Fruit fly (Drosophila melanogaster) whole organism, embryonic: ENCODE data around the gene tank.

Source experiments
- C15 ChIP-seq: fragments of 200-800 bp; sonication (Bioruptor generic); IDR thresholded peaks from 3 replicates; pipeline ENCODE4 v1.3.6; 2022; ENCODE audit warnings: missing biosample characterization, missing genetic modification characterization
- CG10321 ChIP-seq: fragments of 200-800 bp; sonication (Bioruptor generic); IDR thresholded peaks from 2 replicates; pipeline ENCODE4 v1.3.6; 2022; ENCODE audit warnings: missing biosample characterization, missing genetic modification characterization
- CG10654 ChIP-seq: fragments of 200-800 bp; sonication (Bioruptor generic); optimal IDR thresholded peaks from 2 replicates; lab custom pipeline; 2016; ENCODE audit warnings: missing biosample characterization, missing genetic modification characterization
- CG11504 ChIP-seq: fragments of 200-800 bp; sonication (Bioruptor generic); optimal IDR thresholded peaks from 3 replicates; lab custom pipeline; 2019; ENCODE audit warnings: missing biosample characterization, mild to moderate bottlenecking, missing genetic modification characterization, moderate library complexity
- CG15514 ChIP-seq: fragments of 200-800 bp; sonication (Bioruptor generic); optimal IDR thresholded peaks from 3 replicates; lab custom pipeline; 2017; ENCODE audit warnings: missing biosample characterization, missing genetic modification characterization, mild to moderate bottlenecking, moderate library complexity, missing genetic modification reagents
- CG16815 ChIP-seq: fragments of 200-800 bp; sonication (Bioruptor generic); optimal IDR thresholded peaks from 3 replicates; lab custom pipeline; 2017; ENCODE audit warnings: missing biosample characterization, mild to moderate bottlenecking, missing genetic modification characterization
- CG16863 ChIP-seq: fragments of 200-800 bp; sonication (Bioruptor generic); optimal IDR thresholded peaks from 3 replicates; lab custom pipeline; 2016; ENCODE audit warnings: missing biosample characterization, missing genetic modification characterization
- CG2120 ChIP-seq: fragments of 200-800 bp; sonication (Bioruptor generic); optimal IDR thresholded peaks from 3 replicates; lab custom pipeline; 2016; ENCODE audit warnings: missing biosample characterization, missing genetic modification characterization
- CG2712 ChIP-seq: fragments of 200-800 bp; optimal IDR thresholded peaks from 3 replicates; lab custom pipeline; 2019; ENCODE audit warnings: missing biosample characterization, mild to moderate bottlenecking, missing genetic modification characterization, moderate library complexity
- CG30403 ChIP-seq: fragments of 200-800 bp; sonication (Bioruptor generic); optimal IDR thresholded peaks from 3 replicates; lab custom pipeline; 2016; ENCODE audit warnings: missing biosample characterization, missing genetic modification characterization
- CG4424 ChIP-seq: fragments of 200-800 bp; sonication (Bioruptor generic); optimal IDR thresholded peaks from 3 replicates; lab custom pipeline; 2016; ENCODE audit warnings: missing biosample characterization, missing genetic modification characterization
- CG5180 ChIP-seq: fragments of 200-800 bp; sonication (Bioruptor generic); optimal IDR thresholded peaks from 3 replicates; lab custom pipeline; 2017; ENCODE audit warnings: missing biosample characterization, missing genetic modification characterization, mild to moderate bottlenecking, moderate library complexity, missing genetic modification reagents
- CG5245 ChIP-seq: fragments of 200-800 bp; sonication (Bioruptor generic); optimal IDR thresholded peaks from 3 replicates; lab custom pipeline; 2016; ENCODE audit warnings: missing biosample characterization, missing genetic modification characterization
- CG6689 ChIP-seq: fragments of 200-800 bp; sonication (Bioruptor generic); IDR thresholded peaks from 2 replicates; pipeline ENCODE4 v1.3.6; 2022; ENCODE audit warnings: missing biosample characterization, missing genetic modification characterization
- CG7556 ChIP-seq: fragments of 200-800 bp; sonication (Bioruptor generic); optimal IDR thresholded peaks from 2 replicates; lab custom pipeline; 2017; ENCODE audit warnings: missing biosample characterization, mild to moderate bottlenecking, missing genetic modification characterization
- CG7786 ChIP-seq: fragments of 200-800 bp; sonication (Bioruptor generic); optimal IDR thresholded peaks from 2 replicates; lab custom pipeline; 2016; ENCODE audit warnings: missing biosample characterization, missing genetic modification characterization
- CG8944 ChIP-seq: fragments of 200-800 bp; sonication (Bioruptor generic); optimal IDR thresholded peaks from 3 replicates; lab custom pipeline; 2016; ENCODE audit warnings: missing biosample characterization, missing genetic modification characterization
- Doc3 ChIP-seq: fragments of 200-800 bp; sonication (Bioruptor generic); IDR thresholded peaks from 3 replicates; pipeline ENCODE4 v1.3.6; 2022; ENCODE audit warnings: missing biosample characterization, missing genetic modification characterization; ENCODE audit not compliant: partially characterized antibody
- Ets97D ChIP-seq: fragments of 200-800 bp; sonication (Bioruptor generic); optimal IDR thresholded peaks from 3 replicates; lab custom pipeline; 2016; ENCODE audit warnings: missing biosample characterization, missing genetic modification characterization
- Hr39 ChIP-seq: fragments of >200 bp; optimal IDR thresholded peaks from 2 replicates; lab custom pipeline; 2017
- Hr51 ChIP-seq, 2 experiments: fragments of 200-800 bp; sonication (Bioruptor generic); optimal IDR thresholded peaks; 2 replicates in 1 of 2; 3 replicates in 1 of 2; lab custom pipeline; 2016 to 2018; ENCODE audit warnings: missing biosample characterization in 2 of 2, missing genetic modification characterization in 2 of 2, mild to moderate bottlenecking in 1 of 2, moderate library complexity in 1 of 2
- Myb ChIP-seq: fragments of 200-800 bp; sonication (Bioruptor generic); optimal IDR thresholded peaks from 2 replicates; lab custom pipeline; 2016; ENCODE audit warnings: missing biosample characterization, missing genetic modification characterization
- NK7.1 ChIP-seq: fragments of 200-800 bp; sonication (Bioruptor generic); optimal IDR thresholded peaks from 3 replicates; lab custom pipeline; 2016; ENCODE audit warnings: missing biosample characterization, missing genetic modification characterization
- Neu2 ChIP-seq: fragments of 200-800 bp; sonication (Bioruptor generic); optimal IDR thresholded peaks from 3 replicates; lab custom pipeline; 2016; ENCODE audit warnings: missing biosample characterization, missing genetic modification characterization, borderline replicate concordance
- Oli ChIP-seq: fragments of 200-800 bp; sonication (Bioruptor generic); optimal IDR thresholded peaks from 2 replicates; lab custom pipeline; 2018; ENCODE audit warnings: missing biosample characterization, mild to moderate bottlenecking, missing genetic modification characterization, moderate library complexity
- PHDP ChIP-seq: fragments of 200-800 bp; sonication (Bioruptor generic); optimal IDR thresholded peaks from 3 replicates; lab custom pipeline; 2018; ENCODE audit warnings: missing biosample characterization, mild to moderate bottlenecking, missing genetic modification characterization, moderate library complexity
- Pdp1 ChIP-seq, 2 experiments: fragments of 200-800 bp; sonication (Bioruptor generic); optimal IDR thresholded peaks; 3 replicates each; lab custom pipeline; 2016; ENCODE audit warnings: missing biosample characterization in 2 of 2, missing genetic modification characterization in 2 of 2, mild to moderate bottlenecking in 1 of 2, moderate library complexity in 1 of 2
- Ptx1 ChIP-seq: fragments of 200-800 bp; sonication (Bioruptor generic); IDR thresholded peaks from 2 replicates; pipeline ENCODE4 v1.3.6; 2022; ENCODE audit warnings: missing biosample characterization, missing genetic modification characterization
- Xbp1 ChIP-seq: fragments of 200-800 bp; sonication (Bioruptor generic); optimal IDR thresholded peaks from 3 replicates; lab custom pipeline; 2016; ENCODE audit warnings: missing biosample characterization, mild to moderate bottlenecking, missing genetic modification characterization
- aop ChIP-seq: fragments of 200-800 bp; sonication (Bioruptor generic); IDR thresholded peaks from 2 replicates; pipeline ENCODE4 v1.3.6; 2022; ENCODE audit warnings: missing biosample characterization, missing genetic modification characterization
- ato ChIP-seq: fragments of 200-800 bp; sonication (Bioruptor generic); IDR thresholded peaks from 2 replicates; pipeline ENCODE4 v1.3.6; 2022; ENCODE audit warnings: missing biosample characterization, missing genetic modification characterization; ENCODE audit not compliant: partially characterized antibody
- crp ChIP-seq, 2 experiments: fragments of 200-800 bp; sonication (Bioruptor generic); optimal IDR thresholded peaks; 2 replicates in 1 of 2; 3 replicates in 1 of 2; lab custom pipeline; 2017; ENCODE audit warnings: missing biosample characterization in 2 of 2, missing genetic modification characterization in 2 of 2, mild to moderate bottlenecking in 1 of 2, moderate library complexity in 1 of 2
- dmrt11E ChIP-seq: fragments of 200-800 bp; sonication (Bioruptor generic); optimal IDR thresholded peaks from 3 replicates; lab custom pipeline; 2018; ENCODE audit warnings: missing biosample characterization, mild to moderate bottlenecking, missing genetic modification characterization, moderate library complexity
- fd96Cb ChIP-seq: fragments of 200-800 bp; sonication (Bioruptor generic); optimal IDR thresholded peaks from 2 replicates; lab custom pipeline; 2018; ENCODE audit warnings: missing biosample characterization, mild to moderate bottlenecking, missing genetic modification characterization, moderate library complexity
- gem ChIP-seq: fragments of 200-800 bp; sonication (Bioruptor generic); optimal IDR thresholded peaks from 2 replicates; lab custom pipeline; 2019; ENCODE audit warnings: missing biosample characterization, mild to moderate bottlenecking, missing genetic modification characterization, moderate library complexity
- grau ChIP-seq: fragments of 200-800 bp; optimal IDR thresholded peaks from 3 replicates; lab custom pipeline; 2019; ENCODE audit warnings: missing biosample characterization, mild to moderate bottlenecking, missing genetic modification characterization, moderate library complexity
- h ChIP-seq: fragments of >200 bp; optimal IDR thresholded peaks from 2 replicates; lab custom pipeline; 2017
- inv ChIP-seq: fragments of 200-800 bp; sonication (Bioruptor generic); IDR thresholded peaks from 2 replicates; pipeline ENCODE4 v1.3.6; 2022; ENCODE audit warnings: missing biosample characterization, missing genetic modification characterization; ENCODE audit not compliant: partially characterized antibody
- lab ChIP-seq: fragments of 200-800 bp; sonication (Bioruptor generic); optimal IDR thresholded peaks from 3 replicates; lab custom pipeline; 2017; ENCODE audit warnings: missing biosample characterization, missing genetic modification characterization, mild to moderate bottlenecking, moderate library complexity, missing genetic modification reagents
- lola ChIP-seq, 3 experiments: fragments of >200 bp in 2 of 3; fragments of 200-800 bp in 1 of 3; sonication (Bioruptor generic) in 1 of 3; optimal IDR thresholded peaks; 2 replicates each; lab custom pipeline; 2017 to 2019; ENCODE audit warnings: missing biosample characterization in 3 of 3, missing genetic modification characterization in 3 of 3, mild to moderate bottlenecking in 1 of 3, moderate library complexity in 1 of 3
- nerfin-2 ChIP-seq: fragments of 200-800 bp; sonication (Bioruptor generic); IDR thresholded peaks from 2 replicates; pipeline ENCODE4 v1.3.6; 2022; ENCODE audit warnings: missing biosample characterization, missing genetic modification characterization; ENCODE audit not compliant: partially characterized antibody
- onecut ChIP-seq: fragments of 200-800 bp; sonication (Bioruptor generic); IDR thresholded peaks from 2 replicates; pipeline ENCODE4 v1.3.6; 2022; ENCODE audit warnings: missing biosample characterization, missing genetic modification characterization
- pho ChIP-seq: fragments of 200-800 bp; sonication (Bioruptor generic); optimal IDR thresholded peaks from 2 replicates; lab custom pipeline; 2016; ENCODE audit warnings: missing biosample characterization, missing genetic modification characterization
- row ChIP-seq: fragments of 200-800 bp; sonication (Bioruptor generic); IDR thresholded peaks from 3 replicates; pipeline ENCODE4 v1.3.6; 2022; ENCODE audit warnings: missing biosample characterization, missing genetic modification characterization
- shn ChIP-seq: fragments of 200-800 bp; sonication (Bioruptor generic); optimal IDR thresholded peaks from 3 replicates; lab custom pipeline; 2016; ENCODE audit warnings: missing biosample characterization, missing genetic modification characterization
- sim ChIP-seq: fragments of 200-800 bp; sonication (Bioruptor generic); IDR thresholded peaks from 2 replicates; pipeline ENCODE4 v1.3.6; 2022; ENCODE audit warnings: missing biosample characterization, missing genetic modification characterization
- tio ChIP-seq: fragments of 200-800 bp; sonication (Bioruptor generic); optimal IDR thresholded peaks from 2 replicates; lab custom pipeline; 2017; ENCODE audit warnings: missing biosample characterization, missing genetic modification characterization, inconsistent platforms
- tll ChIP-seq, 2 experiments: fragments of 200-800 bp in 1 of 2; fragments of >200 bp in 1 of 2; sonication (Bioruptor generic) in 1 of 2; optimal IDR thresholded peaks; 2 replicates each; lab custom pipeline; 2017 to 2019; ENCODE audit warnings: missing biosample characterization in 2 of 2, missing genetic modification characterization in 2 of 2, mild to moderate bottlenecking in 1 of 2, moderate library complexity in 1 of 2
- unpg ChIP-seq: fragments of 200-800 bp; sonication (Bioruptor generic); optimal IDR thresholded peaks from 3 replicates; lab custom pipeline; 2018; ENCODE audit warnings: missing biosample characterization, mild to moderate bottlenecking, missing genetic modification characterization, moderate library complexity
- wor ChIP-seq: fragments of 200-800 bp; sonication (Bioruptor generic); IDR thresholded peaks from 2 replicates; pipeline ENCODE4 v1.3.6; 2022; ENCODE audit warnings: missing biosample characterization, missing genetic modification characterization

The tank gene

dm6 chr2L:4856118-4856517 is 18.3 kb upstream of the tank start (continued):
- TF ChIP-seq inv (GFP tag; lab: Robert Waterston, UW) (no peak), onecut (GFP tag; lab: Robert Waterston, UW) (peak; percentile 56), CG16815 (GFP tag; lab: Kevin White, UChicago) (peak; percentile 43), wor (no peak), CG15514 (peak; percentile 36), pho (no peak), C15 (GFP tag; lab: Robert Waterston, UW) (no peak), nerfin-2 (GFP tag; lab: Robert Waterston, UW) (no peak), Ptx1 (GFP tag; lab: Robert Waterston, UW) (peak; percentile 53), Doc3 (no peak), Pdp1 (GFP tag; optimal IDR thresholded peaks at IDR 0.05; lab: Kevin White, UChicago) (peak in 1 of 2 experiments; percentile 19), PHDP (tag; lab: Kevin White, UChicago) (peak; percentile 83), CG7786 (GFP tag; lab: Kevin White, UChicago) (no peak), Neu2 (GFP tag; lab: Kevin White, UChicago) (no peak), sim (GFP tag; lab: Robert Waterston, UW) (no peak), CG8944 (GFP tag; lab: Kevin White, UChicago) (no peak), shn (GFP tag; lab: Kevin White, UChicago) (no peak), CG5245 (peak; percentile 15), NK7.1 (GFP tag; lab: Kevin White, UChicago) (no peak), Hr39 (lab: Kevin White, UChicago) (no peak)
- TF ChIP-seq, all 482 proteins: peak for 206

- TF ChIP-seq dmrt11E (tag; lab: Kevin White, UChicago) (peak; percentile 1), unpg (peak; percentile 18), CG10654 (GFP tag; lab: Kevin White, UChicago) (no peak), CG2120 (GFP tag; lab: Kevin White, UChicago) (peak; percentile 18), tll (GFP tag; optimal IDR thresholded peaks at IDR 0.05; lab: Kevin White, UChicago) (no peak), aop (GFP tag; lab: Robert Waterston, UW) (no peak), CG2712 (peak; percentile 11), CG10321 (GFP tag; lab: Robert Waterston, UW) (no peak), lab (GFP tag; lab: Kevin White, UChicago) (peak; percentile 40), Xbp1 (GFP tag; lab: Kevin White, UChicago) (peak; percentile 24), grau (tag; lab: Kevin White, UChicago) (peak; percentile 5), CG11504 (tag; lab: Kevin White, UChicago) (peak; percentile 30), Oli (tag; lab: Kevin White, UChicago) (peak; percentile 6), CG30403 (GFP tag; lab: Kevin White, UChicago) (peak; percentile 5), CG5180 (GFP tag; lab: Kevin White, UChicago) (no peak), inv (GFP tag; lab: Robert Waterston, UW) (no peak), ato (GFP tag; lab: Robert Waterston, UW) (no peak), tio (GFP tag; lab: Kevin White, UChicago) (peak; percentile 2), h (no peak), CG6689 (GFP tag; lab: Robert Waterston, UW) (0 out of 2 replicates have a peak, but pooled peaks have one; percentile 21), lola (GFP tag; optimal IDR thresholded peaks at IDR 0.05; lab: Kevin White, UChicago) (no peak), CG4424 (GFP tag; lab: Kevin White, UChicago) (peak; percentile 2), CG16863 (peak; percentile 5), Hr51 (GFP tag; optimal IDR thresholded peaks at IDR 0.05; lab: Kevin White, UChicago) (peak in 1 of 2 experiments; percentile 23), gem (tag; lab: Kevin White, UChicago) (peak; percentile 33), CG7556 (peak; percentile 2), Ets97D (no peak), crp (GFP tag; optimal IDR thresholded peaks at IDR 0.05; lab: Kevin White, UChicago) (no peak), row (GFP tag; lab: Robert Waterston, UW) (peak; percentile 66), Myb (peak; percentile 10), fd96Cb (tag; lab: Kevin White, UChicago) (no peak)
These were observed 17.0 kb upstream of the tank start for dm6 chr2L:4854822-4855221.
